Worm (Caenorhabditis elegans): ENCODE data around the gene F55A11.7.

F55A11.7 gene

ce11 chrV:11802508-11802907 is 15.3 kb upstream of the F55A11.7 start:
- TF ChIP-seq attf-3 (GFP tag; conservative IDR thresholded peaks at IDR 0.05) (no peak), ztf-26 (tag; optimal IDR thresholded peaks at IDR 0.05) (peak; percentile 91), lsy-27 (tag; optimal IDR thresholded peaks at IDR 0.05; ENCODE audit: borderline replicate concordance, insufficient read depth) (no peak), B0261.1 (tag; optimal IDR thresholded peaks at IDR 0.05) (no peak), nfyb-1 (GFP tag; IDR thresholded peaks at IDR 0.05) (no peak), K12H6.12 (tag; optimal IDR thresholded peaks at IDR 0.05) (no peak), D2030.7 (GFP tag; IDR thresholded peaks at IDR 0.05) (no peak), chd-7 (tag; optimal IDR thresholded peaks at IDR 0.05) (peak; percentile 37), ztf-6 (GFP tag; IDR thresholded peaks at IDR 0.05) (no peak), tbp1 (GFP tag; optimal IDR thresholded peaks at IDR 0.05) (peak; percentile 15), nhr-80 (tag; optimal IDR thresholded peaks at IDR 0.05) (peak; percentile 63), mel-28 (tag; optimal IDR thresholded peaks at IDR 0.05; ENCODE audit: borderline replicate concordance) (no peak), F52B5.7 (tag; optimal IDR thresholded peaks at IDR 0.05) (no peak), die-1 (tag; optimal IDR thresholded peaks at IDR 0.05) (peak; percentile 51), bed-2 (GFP tag; IDR thresholded peaks at IDR 0.05) (no peak), sptf-2 (GFP tag; optimal IDR thresholded peaks at IDR 0.05) (no peak), egl-18 (GFP tag; IDR thresholded peaks at IDR 0.05) (no peak), zim-3 (tag; optimal IDR thresholded peaks at IDR 0.05) (no peak), let-526 (GFP tag; IDR thresholded peaks at IDR 0.05) (no peak), lin-26 (GFP tag; IDR thresholded peaks at IDR 0.05) (peak; percentile 58; the same call in 1 of the 2 replicates), snpc-1.3 (tag; optimal IDR thresholded peaks at IDR 0.05; ENCODE audit: insufficient read depth) (no peak), repo-1 (tag; optimal IDR thresholded peaks at IDR 0.05) (no peak), hmg-1.2 (GFP tag; IDR thresholded peaks at IDR 0.05) (no peak), nfya-1 (tag; optimal IDR thresholded peaks at IDR 0.05; ENCODE audit: borderline replicate concordance, insufficient read depth) (no peak), F22D6.2 (tag; optimal IDR thresholded peaks at IDR 0.05) (peak; percentile 4), ztf-25 (GFP tag; IDR thresholded peaks at IDR 0.05) (no peak), atf-7 (tag; optimal IDR thresholded peaks at IDR 0.05) (peak; percentile 59), let-607 (tag; optimal IDR thresholded peaks at IDR 0.05) (peak in 1 of 2 experiments; percentile 24), somi-1 (GFP tag; optimal IDR thresholded peaks at IDR 0.05) (peak; percentile 95), ztf-18 (tag; optimal IDR thresholded peaks at IDR 0.05) (no peak), T07F8.4 (tag; optimal IDR thresholded peaks at IDR 0.05) (no peak), rec-8 (tag; optimal IDR thresholded peaks at IDR 0.05) (no peak), C06A6.2 (GFP tag; conservative IDR thresholded peaks at IDR 0.05) (peak; percentile 60; the same call in 1 of the 2 replicates), cebp-1 (GFP tag; IDR thresholded peaks at IDR 0.05) (no peak), cebp-1 (tag; optimal IDR thresholded peaks at IDR 0.05) (peak; percentile 28), F10E7.11 (tag; optimal IDR thresholded peaks at IDR 0.05) (no peak), lin-35 (GFP tag; optimal IDR thresholded peaks at IDR 0.05) (no peak), K11D2.4 (GFP tag; IDR thresholded peaks at IDR 0.05) (peak; percentile 49; the same call in 1 of the 2 replicates), lin-40 (tag; optimal IDR thresholded peaks at IDR 0.05) (peak; percentile 76), F39B2.1 (GFP tag; IDR thresholded peaks at IDR 0.05) (no peak), madf-3 (GFP tag; IDR thresholded peaks at IDR 0.05) (no peak), dox-1 (GFP tag; IDR thresholded peaks at IDR 0.05) (no peak), snpc-4 (GFP tag; optimal IDR thresholded peaks at IDR 0.05) (no peak), snpc-4 (tag; optimal IDR thresholded peaks at IDR 0.05) (no peak)
